Fruit fly (Drosophila melanogaster): ENCODE data around the gene Nek2.

Nek2 gene

DNA sequence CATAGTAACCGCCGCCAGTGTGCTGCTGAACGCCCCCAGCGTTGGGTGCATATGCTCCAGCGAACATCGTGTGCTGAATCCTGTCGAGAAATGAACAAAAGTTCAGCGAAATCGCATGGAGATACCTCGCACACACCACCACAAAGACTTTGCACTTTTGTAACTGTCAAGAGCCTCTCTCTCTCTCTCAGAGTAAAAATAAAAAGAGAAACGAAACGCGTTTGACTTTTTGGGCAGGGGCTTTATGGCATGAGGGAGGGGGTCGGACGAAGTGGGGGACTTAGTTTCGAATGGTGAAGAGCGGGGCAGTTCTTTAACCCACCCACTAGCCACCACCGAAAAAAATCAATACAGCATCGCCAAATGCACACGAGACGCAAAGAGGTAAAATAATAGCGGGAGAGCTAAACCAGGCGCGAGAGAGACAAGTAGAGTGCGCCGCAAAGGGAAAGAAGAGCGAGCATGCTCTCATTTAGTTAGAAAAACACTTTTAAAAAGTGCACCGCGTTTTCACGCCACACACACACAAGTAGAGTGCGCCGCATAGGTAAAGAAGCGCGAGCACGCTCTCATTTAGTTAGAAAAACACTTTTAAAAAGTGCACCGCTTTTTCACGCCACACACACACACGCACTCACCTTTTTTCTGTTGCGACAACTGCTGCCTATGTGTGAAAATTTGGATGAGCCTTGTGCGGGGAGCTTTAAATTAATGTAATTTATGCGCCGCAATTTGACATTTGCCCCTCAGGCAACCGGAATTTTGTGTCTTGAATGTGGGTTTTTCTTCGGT is 39.0 kb upstream of the Nek2 start (continued):
- TF ChIP-seq fd102C (GFP tag; optimal IDR thresholded peaks at IDR 0.05) = no peak
- peak in 1 of 2 experiments; percentile 30 for TF ChIP-seq Hr78 (GFP tag; optimal IDR thresholded peaks at IDR 0.05)
- TF ChIP-seq Nf-YB (GFP tag; optimal IDR thresholded peaks at IDR 0.05) = no peak
- TF ChIP-seq CG17829 (tag; optimal IDR thresholded peaks at IDR 0.05) = no peak
- no peak for TF ChIP-seq Max (GFP tag; optimal IDR thresholded peaks at IDR 0.05)
- TF ChIP-seq CG15696 (tag; optimal IDR thresholded peaks at IDR 0.05) = no peak
- TF ChIP-seq CG4360 (GFP tag; IDR thresholded peaks at IDR 0.05) = no peak
- TF ChIP-seq CG14965 (GFP tag; optimal IDR thresholded peaks at IDR 0.05; ENCODE audit: borderline replicate concordance) = no peak
- no peak for TF ChIP-seq Poxn (GFP tag; IDR thresholded peaks at IDR 0.05)
- no peak for TF ChIP-seq dmrt99B (tag; optimal IDR thresholded peaks at IDR 0.05)
- TF ChIP-seq Side (GFP tag; optimal IDR thresholded peaks at IDR 0.05) = no peak
- no peak for TF ChIP-seq CG11723 (GFP tag; optimal IDR thresholded peaks at IDR 0.05)
- no peak for TF ChIP-seq CG8765 (GFP tag; IDR thresholded peaks at IDR 0.05)
- no peak for TF ChIP-seq lbe (GFP tag; optimal IDR thresholded peaks at IDR 0.05)
- TF ChIP-seq Kr (GFP tag; optimal IDR thresholded peaks at IDR 0.05) = no peak
- no peak for TF ChIP-seq zen (tag; optimal IDR thresholded peaks at IDR 0.05)
- peak; percentile 76 for TF ChIP-seq nom (GFP tag; optimal IDR thresholded peaks at IDR 0.05)
- TF ChIP-seq D (optimal IDR thresholded peaks at IDR 0.05) = no peak
- no peak for TF ChIP-seq D (GFP tag; optimal IDR thresholded peaks at IDR 0.05)
- TF ChIP-seq stwl (tag; optimal IDR thresholded peaks at IDR 0.05) = no peak
- TF ChIP-seq ken (GFP tag; IDR thresholded peaks at IDR 0.05) = no peak
- no peak for TF ChIP-seq CG15011 (GFP tag; optimal IDR thresholded peaks at IDR 0.05)
- no peak for TF ChIP-seq lab (GFP tag; optimal IDR thresholded peaks at IDR 0.05)
- no peak for TF ChIP-seq bbx (GFP tag; IDR thresholded peaks at IDR 0.05; ENCODE audit: partially characterized antibody)
- no peak for TF ChIP-seq CG13624 (GFP tag; optimal IDR thresholded peaks at IDR 0.05)
- TF ChIP-seq insv (GFP tag; optimal IDR thresholded peaks at IDR 0.05) = no peak
- TF ChIP-seq cas (GFP tag; IDR thresholded peaks at IDR 0.05) = no peak
- TF ChIP-seq CG5953 (GFP tag; IDR thresholded peaks at IDR 0.05) = no peak
- TF ChIP-seq ERR (GFP tag; optimal IDR thresholded peaks at IDR 0.05) = no peak
- no peak for TF ChIP-seq rib (GFP tag; IDR thresholded peaks at IDR 0.05)
- TF ChIP-seq CG12769 (tag; optimal IDR thresholded peaks at IDR 0.05) = no peak
- no peak for TF ChIP-seq sd (tag; optimal IDR thresholded peaks at IDR 0.05)
- no peak for TF ChIP-seq CG16815 (GFP tag; optimal IDR thresholded peaks at IDR 0.05)
- peak; percentile 72 for TF ChIP-seq pros (GFP tag; optimal IDR thresholded peaks at IDR 0.05)
- no peak for TF ChIP-seq NfI (GFP tag; optimal IDR thresholded peaks at IDR 0.05)
- TF ChIP-seq CG12744 (GFP tag; optimal IDR thresholded peaks at IDR 0.05) = no peak

- TF ChIP-seq stc (GFP tag; IDR thresholded peaks at IDR 0.05) (no peak), CG34376 (GFP tag; optimal IDR thresholded peaks at IDR 0.05) (no peak), CG7745 (tag; optimal IDR thresholded peaks at IDR 0.05) (no peak), CG31365 (tag; optimal IDR thresholded peaks at IDR 0.05) (peak; percentile 91), Sox102F (GFP tag; optimal IDR thresholded peaks at IDR 0.05) (no peak), Dfd (GFP tag; optimal IDR thresholded peaks at IDR 0.05) (peak in 1 of 2 experiments; percentile 20), stwl (tag; optimal IDR thresholded peaks at IDR 0.05) (peak; percentile 8), CG33557 (GFP tag; optimal IDR thresholded peaks at IDR 0.05) (no peak)
Measured at dm6 chrX:7924913-7925312, 33.5 kb upstream of the Nek2 start.

Measured in whole organism, embryonic.